Fruit fly (Drosophila melanogaster) whole organism, wandering third instar larva: ENCODE measurements around the gene Patj.

Experiments
- Hr78 ChIP-seq: fragments of >200 bp; optimal IDR thresholded peaks from 2 replicates; lab custom pipeline; 2017; ENCODE audit warnings: missing biosample characterization, missing genetic modification characterization
- Myc ChIP-seq: fragments of >200 bp; optimal IDR thresholded peaks from 2 replicates; lab custom pipeline; 2017
- N ChIP-seq: fragments of >200 bp; optimal IDR thresholded peaks from 2 replicates; lab custom pipeline; 2018; ENCODE audit warnings: missing biosample characterization, missing external identifiers, missing genetic modification characterization
- br ChIP-seq: fragments of 200-800 bp; sonication (Bioruptor generic); optimal IDR thresholded peaks from 2 replicates; lab custom pipeline; 2016; ENCODE audit warnings: missing biosample characterization, missing genetic modification characterization
- brk ChIP-seq: fragments of 200-800 bp; sonication (Bioruptor generic); optimal IDR thresholded peaks from 2 replicates; lab custom pipeline; 2016; ENCODE audit warnings: missing biosample characterization, mild to moderate bottlenecking, missing genetic modification characterization
- dl ChIP-seq, 2 experiments: fragments of 175-275, 200-275 bp in 1 of 2; fragments of 200-275 bp in 1 of 2; sonication (Bioruptor generic); optimal IDR thresholded peaks; lab custom pipeline; 2018; ENCODE audit warnings: mild to moderate bottlenecking in 2 of 2, missing biosample characterization in 2 of 2, missing genetic modification characterization in 2 of 2, moderate library complexity in 2 of 2; ENCODE audit not compliant: partially characterized antibody in 2 of 2, insufficient read depth in 1 of 2
- h ChIP-seq: fragments of 200-800 bp; sonication (Bioruptor generic); optimal IDR thresholded peaks from 3 replicates; lab custom pipeline; 2016; ENCODE audit warnings: missing biosample characterization, mild to moderate bottlenecking, missing genetic modification characterization
- lola ChIP-seq: fragments of >200 bp; optimal IDR thresholded peaks from 2 replicates; lab custom pipeline; 2017; ENCODE audit warnings: missing biosample characterization, missing genetic modification characterization
- pan ChIP-seq: fragments of >200 bp; optimal IDR thresholded peaks from 2 replicates; lab custom pipeline; 2017
- psq ChIP-seq: fragments of 200-800 bp; sonication (Bioruptor generic); optimal IDR thresholded peaks from 3 replicates; lab custom pipeline; 2017; ENCODE audit warnings: missing biosample characterization, mild to moderate bottlenecking, missing genetic modification characterization, moderate library complexity
- sv ChIP-seq: fragments of 200-800 bp; sonication (Bioruptor generic); optimal IDR thresholded peaks from 3 replicates; lab custom pipeline; 2016; ENCODE audit warnings: missing biosample characterization, missing genetic modification characterization
- usp ChIP-seq: fragments of >200 bp; optimal IDR thresholded peaks from 2 replicates; lab custom pipeline; 2017; ENCODE audit warnings: missing biosample characterization, missing genetic modification characterization

DNA sequence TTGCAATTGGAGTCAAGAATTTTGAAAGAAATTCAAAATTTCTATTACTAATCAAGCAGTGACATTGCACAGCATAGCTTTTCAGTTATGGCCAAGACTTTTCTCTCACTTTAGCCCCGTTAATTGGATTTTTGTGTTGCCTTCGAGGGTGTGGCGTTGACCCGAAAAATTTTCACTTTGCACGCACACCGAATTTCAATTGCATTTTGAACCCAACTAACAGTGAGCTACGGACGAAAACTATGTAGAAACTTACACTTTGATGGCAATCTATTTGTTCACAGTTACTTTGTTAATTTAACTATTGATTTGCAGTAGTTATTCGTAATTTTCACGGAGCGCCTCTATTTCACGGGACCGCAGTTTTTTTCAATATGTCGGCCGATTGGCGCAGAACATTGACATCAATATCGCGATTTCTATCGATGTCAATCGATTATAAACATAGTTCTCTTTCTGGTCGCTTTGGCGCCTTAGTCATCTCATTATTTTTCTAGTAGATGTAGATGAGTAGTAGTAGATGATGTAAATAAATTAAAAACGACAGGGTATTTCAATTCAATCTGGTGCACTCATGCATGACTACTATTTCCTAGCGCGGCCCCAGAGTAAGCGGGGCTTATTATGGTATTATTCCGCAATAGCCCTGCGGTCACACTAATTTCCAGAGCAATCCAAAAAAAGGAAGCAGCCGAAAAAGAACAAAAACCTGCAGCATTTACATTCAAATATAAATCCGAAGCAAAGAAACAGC lies 3.5 kb upstream of the Patj start, which contains the start of the genes alpha-Spec, dlt and Cdc37:
- TF ChIP-seq h (GFP tag; lab: Kevin White, UChicago) (no peak), usp (GFP tag; lab: Kevin White, UChicago) (no peak), N (GFP tag; lab: Kevin White, UChicago) (no peak), Hr78 (no peak), dl (GFP tag; optimal IDR thresholded peaks at IDR 0.05; lab: Kevin White, UChicago; ENCODE audit: insufficient read depth in 1 of 2, partially characterized antibody in 2 of 2) (no peak), psq (GFP tag; lab: Kevin White, UChicago) (peak; percentile 2), brk (no peak), lola (no peak), br (GFP tag; lab: Kevin White, UChicago) (peak; percentile 35), pan (lab: Kevin White, UChicago) (no peak), sv (no peak), Myc (lab: Kevin White, UChicago) (no peak)
